Worm (Caenorhabditis elegans) whole organism, L4 larva: ENCODE measurements around the gene T05H4.15.

ENCODE experiments used
- F44E2.7 ChIP-seq: fragments of 200-800 bp; sonication (Bioruptor generic); IDR thresholded peaks from 2 replicates; pipeline ENCODE4 v2.1.2; 2022; ENCODE audit warnings: missing genetic modification characterization, missing compliant biosample characterization
- T20F7.1 ChIP-seq: fragments of 200-800 bp; sonication (Bioruptor generic); optimal IDR thresholded peaks from 2 replicates; lab custom pipeline; 2018; ENCODE audit warnings: mild to moderate bottlenecking, missing genetic modification characterization, missing compliant biosample characterization
- Y48G9A.11 ChIP-seq: fragments of 200-800 bp; sonication (Bioruptor generic); IDR thresholded peaks from 2 replicates; pipeline ENCODE4 v1.3.6; 2022; ENCODE audit warnings: missing genetic modification reagents, missing genetic modification characterization, missing compliant biosample characterization
- Y5F2A.4 ChIP-seq: fragments of 200-800 bp; sonication (Bioruptor generic); optimal IDR thresholded peaks from 2 replicates; lab custom pipeline; 2018; ENCODE audit warnings: mild to moderate bottlenecking, missing genetic modification characterization, missing compliant biosample characterization
- Y75B8A.6 ChIP-seq: fragments of 200-800 bp; sonication (Bioruptor generic); IDR thresholded peaks from 2 replicates; pipeline ENCODE4 v1.3.6; 2022; ENCODE audit warnings: missing genetic modification reagents, missing genetic modification characterization, missing compliant biosample characterization
- ZK546.5 ChIP-seq, 2 experiments: sonication (generic microtip); optimal IDR thresholded peaks; 2 replicates each; lab custom pipeline; 2017; ENCODE audit warnings: missing biosample characterization in 2 of 2, missing genetic modification characterization in 2 of 2
- arid-1 ChIP-seq: fragments of 200-800 bp; sonication (Bioruptor generic); conservative IDR thresholded peaks from 2 replicates; pipeline ENCODE4 v1.3.6; 2022; ENCODE audit warnings: missing genetic modification reagents, missing genetic modification characterization, missing compliant biosample characterization
- ceh-20 ChIP-seq: fragments of 200-800 bp; sonication (Bioruptor generic); IDR thresholded peaks from 2 replicates; pipeline ENCODE4 v1.3.6; 2022; ENCODE audit warnings: missing genetic modification reagents, missing genetic modification characterization, missing compliant biosample characterization
- ceh-32 ChIP-seq: sonication (generic microtip); optimal IDR thresholded peaks from 2 replicates; lab custom pipeline; 2016; ENCODE audit warnings: mild to moderate bottlenecking, missing genetic modification characterization, missing compliant biosample characterization; ENCODE audit not compliant: poor library complexity
- ceh-44 ChIP-seq: fragments of 200-800 bp; sonication (Bioruptor generic); IDR thresholded peaks from 2 replicates; pipeline ENCODE4 v1.3.6; 2022; ENCODE audit warnings: missing genetic modification reagents, missing genetic modification characterization, missing compliant biosample characterization
- ceh-62 ChIP-seq: sonication (generic microtip); optimal IDR thresholded peaks from 2 replicates; lab custom pipeline; 2017; ENCODE audit warnings: missing biosample characterization, missing genetic modification characterization
- cey-2 ChIP-seq: sonication (generic microtip); optimal IDR thresholded peaks from 3 replicates; lab custom pipeline; 2017; ENCODE audit warnings: missing genetic modification characterization, mild to moderate bottlenecking, missing compliant biosample characterization, antibody characterized with exemption, borderline replicate concordance; ENCODE audit not compliant: insufficient read depth
- daf-16 ChIP-seq, 3 experiments: sonication (generic microtip); optimal IDR thresholded peaks; 2 replicates each; lab custom pipeline; 2016 to 2017; ENCODE audit warnings: missing genetic modification characterization in 3 of 3, missing genetic modification reagents in 3 of 3, mild to moderate bottlenecking in 2 of 3, missing compliant biosample characterization in 2 of 3, missing biosample characterization in 1 of 3, moderate library complexity in 1 of 3
- daf-8 ChIP-seq: fragments of 200-800 bp; sonication (Bioruptor generic); IDR thresholded peaks from 2 replicates; pipeline ENCODE4 v1.3.6; 2022; ENCODE audit warnings: missing genetic modification characterization, missing compliant biosample characterization
- dmd-6 ChIP-seq: fragments of 200-800 bp; sonication (Bioruptor generic); IDR thresholded peaks from 2 replicates; pipeline ENCODE4 v1.3.6; 2022; ENCODE audit warnings: missing genetic modification reagents, missing genetic modification characterization, missing compliant biosample characterization
- dpl-1 ChIP-seq: fragments of 150-350 bp; optimal IDR thresholded peaks from 2 replicates; lab custom pipeline; 2014; ENCODE audit warnings: missing biosample characterization, missing genetic modification reagents, missing genetic modification characterization
- duxl-1 ChIP-seq: sonication (generic microtip); optimal IDR thresholded peaks from 2 replicates; lab custom pipeline; 2016; ENCODE audit warnings: mild to moderate bottlenecking, missing genetic modification characterization, moderate library complexity, missing compliant biosample characterization; ENCODE audit not compliant: poor library complexity
- dve-1 ChIP-seq: sonication (generic microtip); optimal IDR thresholded peaks from 2 replicates; lab custom pipeline; 2017; ENCODE audit warnings: antibody characterized with exemption, mild to moderate bottlenecking, missing genetic modification characterization, missing compliant biosample characterization; ENCODE audit not compliant: insufficient read depth
- egl-27 ChIP-seq: sonication (generic microtip); optimal IDR thresholded peaks from 3 replicates; lab custom pipeline; 2017; ENCODE audit warnings: missing biosample characterization, missing genetic modification reagents, missing genetic modification characterization
- egl-43 ChIP-seq: fragments of 200-800 bp; sonication (Bioruptor generic); IDR thresholded peaks from 2 replicates; pipeline ENCODE4 v1.3.6; 2022; ENCODE audit warnings: missing genetic modification reagents, missing genetic modification characterization, missing compliant biosample characterization
- fkh-10 ChIP-seq: fragments of 150-350 bp; optimal IDR thresholded peaks from 2 replicates; lab custom pipeline; 2014; ENCODE audit warnings: missing biosample characterization, missing genetic modification reagents, missing genetic modification characterization
- gei-8 ChIP-seq: fragments of 200-800 bp; sonication (Bioruptor generic); optimal IDR thresholded peaks from 2 replicates; lab custom pipeline; 2018; ENCODE audit warnings: mild to moderate bottlenecking, missing genetic modification characterization, missing compliant biosample characterization
- lim-7 ChIP-seq: fragments of 200-800 bp; sonication (Bioruptor generic); IDR thresholded peaks from 2 replicates; pipeline ENCODE4 v1.3.6; 2022; ENCODE audit warnings: missing genetic modification characterization, missing compliant biosample characterization
- lin-1 ChIP-seq: fragments of 200-800 bp; sonication (Bioruptor generic); IDR thresholded peaks from 2 replicates; pipeline ENCODE4 v1.3.6; 2022; ENCODE audit warnings: missing genetic modification reagents, missing genetic modification characterization, missing compliant biosample characterization
- lin-13 ChIP-seq: fragments of 150-350 bp; optimal IDR thresholded peaks from 2 replicates; lab custom pipeline; 2014; ENCODE audit warnings: missing biosample characterization, missing genetic modification reagents, missing genetic modification characterization
- lin-38 ChIP-seq: fragments of 200-800 bp; sonication (Bioruptor generic); IDR thresholded peaks from 2 replicates; pipeline ENCODE4 v1.3.6; 2022; ENCODE audit warnings: missing genetic modification reagents, missing genetic modification characterization, missing compliant biosample characterization
- lin-39 ChIP-seq: fragments of 150-350 bp; optimal IDR thresholded peaks from 2 replicates; lab custom pipeline; 2014; ENCODE audit warnings: missing biosample characterization, missing genetic modification reagents, missing genetic modification characterization
- lir-3 ChIP-seq: sonication (generic microtip); optimal IDR thresholded peaks from 2 replicates; lab custom pipeline; 2016; ENCODE audit warnings: mild to moderate bottlenecking, missing genetic modification characterization, missing compliant biosample characterization
- lsy-2 ChIP-seq, 2 experiments: fragments of 150-350 bp in 1 of 2; sonication (generic microtip) in 1 of 2; optimal IDR thresholded peaks; 2 replicates each; lab custom pipeline; 2014 to 2017; ENCODE audit warnings: missing biosample characterization in 2 of 2, missing genetic modification characterization in 2 of 2
- madf-5 ChIP-seq, 2 experiments: fragments of 200-800 bp; sonication (Bioruptor generic); IDR thresholded peaks; 2 replicates each; pipeline ENCODE4 v1.3.6; 2022; ENCODE audit warnings: missing compliant biosample characterization in 2 of 2, missing genetic modification characterization in 2 of 2
- mxl-2 ChIP-seq: fragments of 200-800 bp; sonication (Bioruptor generic); conservative IDR thresholded peaks from 2 replicates; pipeline ENCODE4 v1.3.6; 2022; ENCODE audit warnings: missing genetic modification reagents, missing genetic modification characterization, missing compliant biosample characterization
- nhr-10 ChIP-seq: fragments of 150-350 bp; optimal IDR thresholded peaks from 2 replicates; lab custom pipeline; 2014; ENCODE audit warnings: missing biosample characterization, missing genetic modification characterization
- nhr-102 ChIP-seq: sonication (generic microtip); optimal IDR thresholded peaks from 2 replicates; lab custom pipeline; 2016; ENCODE audit warnings: mild to moderate bottlenecking, missing genetic modification characterization, moderate library complexity, missing compliant biosample characterization
- nhr-41 ChIP-seq: fragments of 200-800 bp; sonication (Bioruptor generic); IDR thresholded peaks from 2 replicates; pipeline ENCODE4 v1.3.6; 2022; ENCODE audit warnings: missing genetic modification reagents, missing genetic modification characterization, missing compliant biosample characterization
- nhr-42 ChIP-seq: fragments of 200-800 bp; sonication (Bioruptor generic); IDR thresholded peaks from 2 replicates; pipeline ENCODE4 v1.3.6; 2022; ENCODE audit warnings: missing genetic modification characterization, missing compliant biosample characterization
- nhr-76 ChIP-seq: fragments of 150-350 bp; optimal IDR thresholded peaks from 2 replicates; lab custom pipeline; 2014; ENCODE audit warnings: missing biosample characterization, missing genetic modification characterization
- nhr-77 ChIP-seq: fragments of 150-350 bp; optimal IDR thresholded peaks from 2 replicates; lab custom pipeline; 2014; ENCODE audit warnings: missing biosample characterization, missing genetic modification characterization
- pha-4 ChIP-seq, 2 experiments: fragments of 150-350 bp in 1 of 2; fragments of 200-800 bp in 1 of 2; sonication (Bioruptor generic) in 1 of 2; IDR thresholded peaks in 1 of 2; optimal IDR thresholded peaks in 1 of 2; 2 replicates each; pipeline versions ENCODE4 v1.3.6 to Lab custom; 2014 to 2022; ENCODE audit warnings: missing genetic modification characterization in 2 of 2, missing genetic modification reagents in 2 of 2, missing biosample characterization in 1 of 2, missing compliant biosample characterization in 1 of 2
- php-3 ChIP-seq: fragments of 200-800 bp; sonication (Bioruptor generic); IDR thresholded peaks from 2 replicates; pipeline ENCODE4 v1.3.6; 2022; ENCODE audit warnings: missing genetic modification reagents, missing genetic modification characterization, missing compliant biosample characterization
- pqm-1 ChIP-seq: sonication (generic microtip); optimal IDR thresholded peaks from 2 replicates; lab custom pipeline; 2017; ENCODE audit warnings: missing biosample characterization, missing genetic modification characterization
- spr-1 ChIP-seq: sonication (generic microtip); optimal IDR thresholded peaks from 2 replicates; lab custom pipeline; 2016; ENCODE audit warnings: mild to moderate bottlenecking, missing genetic modification characterization, missing compliant biosample characterization
- tag-97 ChIP-seq: fragments of 200-800 bp; sonication (Bioruptor generic); IDR thresholded peaks from 2 replicates; pipeline ENCODE4 v1.3.6; 2022; ENCODE audit warnings: missing genetic modification characterization, missing compliant biosample characterization
- tra-1 ChIP-seq: fragments of 200-800 bp; sonication (Bioruptor generic); IDR thresholded peaks from 2 replicates; pipeline ENCODE4 v1.3.6; 2022; ENCODE audit warnings: missing genetic modification reagents, missing genetic modification characterization, missing compliant biosample characterization
- unc-130 ChIP-seq: sonication (generic microtip); optimal IDR thresholded peaks from 2 replicates; lab custom pipeline; 2016; ENCODE audit warnings: missing genetic modification reagents, missing genetic modification characterization, missing compliant biosample characterization
- unc-39 ChIP-seq: sonication (generic microtip); optimal IDR thresholded peaks from 2 replicates; lab custom pipeline; 2017; ENCODE audit warnings: missing biosample characterization, missing genetic modification characterization
- unc-62 ChIP-seq, 3 experiments: fragments of 150-350 bp in 1 of 3; sonication (generic microtip); optimal IDR thresholded peaks in 2 of 3; peaks in 1 of 3; 1 replicate in 1 of 3; 2 replicates in 2 of 3; lab custom pipeline; 2014 to 2017; ENCODE audit warnings: missing biosample characterization in 3 of 3, missing genetic modification characterization in 3 of 3, missing genetic modification reagents in 3 of 3, missing genotype in 1 of 3
- zag-1 ChIP-seq: fragments of 150-350 bp; optimal IDR thresholded peaks from 2 replicates; lab custom pipeline; 2014; ENCODE audit warnings: missing biosample characterization, missing genetic modification characterization
- zfp-3 ChIP-seq: fragments of 200-800 bp; sonication (Bioruptor generic); conservative IDR thresholded peaks from 2 replicates; pipeline ENCODE4 v1.3.6; 2022; ENCODE audit warnings: missing genetic modification reagents, missing genetic modification characterization, missing compliant biosample characterization

The T05H4.15 gene

DNA sequence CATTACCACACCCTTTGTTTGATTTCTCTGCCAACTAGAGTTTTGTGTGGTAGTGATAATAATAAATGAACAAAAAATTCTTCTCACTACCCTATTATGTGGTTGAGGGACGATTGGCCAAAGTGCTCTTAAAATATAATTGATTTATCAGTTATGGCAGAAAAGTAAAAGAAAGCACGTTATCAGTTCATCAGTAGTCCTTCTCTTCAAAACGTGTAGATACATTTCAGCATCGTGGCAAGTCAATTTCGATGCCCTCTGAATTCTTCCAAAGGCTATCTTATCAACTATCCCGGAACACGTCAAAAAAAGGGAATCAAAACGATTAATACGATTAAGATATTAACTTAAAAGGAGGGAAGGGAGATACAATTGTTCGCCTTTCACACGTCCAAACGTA, 28.5 kb downstream of the T05H4.15 start (continued):
- peak in 1 of 2 experiments; percentile 41 for TF ChIP-seq daf-16 (GFP tag; optimal IDR thresholded peaks at IDR 0.05; lab: Kevin White, UChicago)
- TF ChIP-seq daf-16 (tag; optimal IDR thresholded peaks at IDR 0.05; lab: Kevin White, UChicago), result peak; percentile 52
- TF ChIP-seq nhr-10 (tag; lab: Kevin White, UChicago), result no peak
- no peak for TF ChIP-seq nhr-76 (tag; lab: Kevin White, UChicago)
- no peak for TF ChIP-seq madf-5 (GFP tag; IDR thresholded peaks at IDR 0.05; lab: Robert Waterston, UW)
- TF ChIP-seq cey-2, result no peak
- no peak for TF ChIP-seq tag-97 (GFP tag; lab: Robert Waterston, UW)
- TF ChIP-seq lin-38, result no peak
- TF ChIP-seq lir-3, result no peak
- peak; percentile 70; the same call in 1 of the 2 replicates for TF ChIP-seq php-3
- no peak for TF ChIP-seq F44E2.7 (GFP tag; lab: Robert Waterston, UW)
- no peak for TF ChIP-seq unc-62 (GFP tag; optimal IDR thresholded peaks at IDR 0.05 in 1 of 2; lab: Kevin White, UChicago)
- TF ChIP-seq unc-62 (tag; optimal IDR thresholded peaks at IDR 0.05; lab: Kevin White, UChicago), result no peak
- TF ChIP-seq lin-1 (GFP tag; lab: Robert Waterston, UW), result peak; percentile 78
- no peak for TF ChIP-seq ceh-20 (GFP tag; lab: Robert Waterston, UW)
- TF ChIP-seq nhr-42, result no peak; the same call in 1 of the 2 replicates
- TF ChIP-seq egl-43 (GFP tag; lab: Robert Waterston, UW), result no peak
- TF ChIP-seq Y75B8A.6 (GFP tag; lab: Robert Waterston, UW), result no peak
- TF ChIP-seq daf-8 (GFP tag; lab: Robert Waterston, UW), result no peak
- TF ChIP-seq zfp-3 (GFP tag; lab: Robert Waterston, UW), result no peak
- no peak for TF ChIP-seq ceh-44 (GFP tag; lab: Robert Waterston, UW)
- TF ChIP-seq pqm-1, result peak; percentile 97
- TF ChIP-seq fkh-10 (GFP tag; lab: Kevin White, UChicago), result no peak
- TF ChIP-seq tra-1 (GFP tag; lab: Robert Waterston, UW), result peak; percentile 80; the same call in 1 of the 2 replicates
- no peak for TF ChIP-seq dpl-1 (GFP tag; lab: Kevin White, UChicago)
- no peak for TF ChIP-seq lin-39 (tag; lab: Kevin White, UChicago)
- TF ChIP-seq unc-130 (GFP tag; lab: Kevin White, UChicago), result no peak
- TF ChIP-seq gei-8 (GFP tag; lab: Kevin White, UChicago), result no peak
- no peak for TF ChIP-seq Y5F2A.4 (GFP tag; lab: Kevin White, UChicago)
- TF ChIP-seq Y48G9A.11 (GFP tag; lab: Robert Waterston, UW), result no peak
- TF ChIP-seq zag-1 (tag; lab: Kevin White, UChicago), result no peak
- no peak for TF ChIP-seq ZK546.5 (tag; optimal IDR thresholded peaks at IDR 0.05; lab: Kevin White, UChicago)
- no peak for TF ChIP-seq ceh-62 (tag; lab: Kevin White, UChicago)
- peak; percentile 72 for TF ChIP-seq nhr-102 (tag; lab: Kevin White, UChicago)
- no peak for TF ChIP-seq lsy-2 (tag; optimal IDR thresholded peaks at IDR 0.05; lab: Kevin White, UChicago)
- peak; percentile 90 for TF ChIP-seq dmd-6 (GFP tag; lab: Robert Waterston, UW)
- TF ChIP-seq arid-1 (GFP tag; lab: Robert Waterston, UW), result no peak
- peak; percentile 86 for TF ChIP-seq dve-1 (tag; lab: Kevin White, UChicago)
- no peak for TF ChIP-seq duxl-1 (tag; lab: Kevin White, UChicago)
- no peak for TF ChIP-seq ceh-32
- no peak for TF ChIP-seq nhr-41
- TF ChIP-seq mxl-2, result no peak
- TF ChIP-seq, all 104 proteins: peak for 15

ce11 chrV:6411161-6411560, 30.4 kb downstream of the T05H4.15 start:
- TF ChIP-seq lin-13 (GFP tag; lab: Kevin White, UChicago) (no peak), ZK546.5 (tag; optimal IDR thresholded peaks at IDR 0.05; lab: Kevin White, UChicago) (no peak), nhr-77 (tag; lab: Kevin White, UChicago) (peak; percentile 54), daf-16 (GFP tag; optimal IDR thresholded peaks at IDR 0.05; lab: Kevin White, UChicago) (no peak), daf-16 (tag; optimal IDR thresholded peaks at IDR 0.05; lab: Kevin White, UChicago) (peak; percentile 34), Y48G9A.11 (GFP tag; lab: Robert Waterston, UW) (no peak), unc-39 (no peak), dpl-1 (GFP tag; lab: Kevin White, UChicago) (no peak), pha-4 (GFP tag; IDR thresholded peaks at IDR 0.05; lab: Robert Waterston, UW) (no peak), pha-4 (tag; optimal IDR thresholded peaks at IDR 0.05; lab: Kevin White, UChicago) (no peak), egl-27 (tag; lab: Kevin White, UChicago) (no peak), spr-1 (tag; lab: Kevin White, UChicago) (no peak), duxl-1 (tag; lab: Kevin White, UChicago) (no peak), ceh-44 (GFP tag; lab: Robert Waterston, UW) (no peak), nhr-42 (no peak), T20F7.1 (peak; percentile 31), php-3 (peak; percentile 99), lim-7 (GFP tag; lab: Robert Waterston, UW) (no peak), lin-1 (GFP tag; lab: Robert Waterston, UW) (0 out of 2 replicates have a peak, but pooled peaks have one; percentile 11), lsy-2 (tag; optimal IDR thresholded peaks at IDR 0.05; lab: Kevin White, UChicago) (peak in 1 of 2 experiments; percentile 38)
